Worm (Caenorhabditis elegans) whole organism, midembryonic: ENCODE results near the gene F11G11.13.

Experiments used
- T22C8.4 ChIP-seq: fragments of 200-800 bp; sonication (Bioruptor generic); IDR thresholded peaks from 2 replicates; pipeline ENCODE4 v1.3.6; 2022; ENCODE audit warnings: missing genetic modification characterization, missing compliant biosample characterization
- flt-1 ChIP-seq: fragments of 200-800 bp; sonication (Bioruptor generic); IDR thresholded peaks from 2 replicates; pipeline ENCODE4 v1.3.6; 2022; ENCODE audit warnings: missing genetic modification characterization, missing compliant biosample characterization
- med-1 ChIP-seq: sonication (generic microtip); optimal IDR thresholded peaks from 2 replicates; lab custom pipeline; 2017; ENCODE audit warnings: missing genetic modification characterization, mild to moderate bottlenecking, missing compliant biosample characterization, antibody characterized with exemption, missing genetic modification reagents; ENCODE audit not compliant: insufficient read depth
- ztf-23 ChIP-seq: fragments of 200-800 bp; sonication (Bioruptor generic); IDR thresholded peaks from 2 replicates; pipeline ENCODE4 v1.3.6; 2022; ENCODE audit warnings: missing genetic modification reagents, missing genetic modification characterization, missing compliant biosample characterization
- ztf-29 ChIP-seq: fragments of 200-800 bp; sonication (Bioruptor generic); IDR thresholded peaks from 2 replicates; pipeline ENCODE4 v1.3.6; 2022; ENCODE audit warnings: missing genetic modification reagents, missing genetic modification characterization, missing compliant biosample characterization

- TF ChIP-seq flt-1 (GFP tag; lab: Robert Waterston, UW) (no peak), ztf-23 (GFP tag; lab: Robert Waterston, UW) (no peak), med-1 (GFP tag; lab: Kevin White, UChicago) (no peak), T22C8.4 (GFP tag; lab: Robert Waterston, UW) (no peak), ztf-29 (GFP tag; lab: Robert Waterston, UW) (no peak)
Observed at ce11 chrII:4884403-4884802, 8.4 kb upstream of the F11G11.13 start.
